Fruit fly (Drosophila melanogaster): ENCODE measurements around the gene CG11693.
A peak's percentile ranks its signal among the peaks of the same experiment; 100 is the strongest.

CG11693 gene

dm6 chr3R:8333768-8334470 is 23.3 kb upstream of the CG11693 start, which contains the start of gene Poxm (continued):
- TF ChIP-seq CG13424 (tag; optimal IDR thresholded peaks at IDR 0.05) (peak; percentile 94), Hsf (GFP tag; optimal IDR thresholded peaks at IDR 0.05) (peak; percentile 82), CG9932 (GFP tag; IDR thresholded peaks at IDR 0.05) (peak; percentile 71), CG4730 (GFP tag; IDR thresholded peaks at IDR 0.05) (peak; percentile 82), grn (GFP tag; optimal IDR thresholded peaks at IDR 0.05) (no peak), ac (GFP tag; optimal IDR thresholded peaks at IDR 0.05) (peak; percentile 75), gsb (GFP tag; IDR thresholded peaks at IDR 0.05) (peak; percentile 68; the same call in 1 of the 2 replicates), corto (GFP tag; optimal IDR thresholded peaks at IDR 0.05) (peak; percentile 0), klu (GFP tag; IDR thresholded peaks at IDR 0.05) (peak; percentile 84), onecut (GFP tag; IDR thresholded peaks at IDR 0.05) (peak; percentile 74), p53 (GFP tag; optimal IDR thresholded peaks at IDR 0.05) (no peak), pum (GFP tag; optimal IDR thresholded peaks at IDR 0.05) (peak; percentile 74), vvl (GFP tag; IDR thresholded peaks at IDR 0.05) (peak; percentile 89), CG12299 (tag; optimal IDR thresholded peaks at IDR 0.05) (peak; percentile 74), D (optimal IDR thresholded peaks at IDR 0.05) (no peak), D (GFP tag; optimal IDR thresholded peaks at IDR 0.05) (peak; percentile 96), NC2α (GFP tag; optimal IDR thresholded peaks at IDR 0.05) (no peak), jumu (GFP tag; optimal IDR thresholded peaks at IDR 0.05) (peak; percentile 71), ash1 (GFP tag; optimal IDR thresholded peaks at IDR 0.05) (no peak), CG2875 (GFP tag; optimal IDR thresholded peaks at IDR 0.05) (peak; percentile 85), Mad (GFP tag; optimal IDR thresholded peaks at IDR 0.05) (peak; percentile 80), CG4424 (GFP tag; optimal IDR thresholded peaks at IDR 0.05) (peak; percentile 95), CG4360 (GFP tag; IDR thresholded peaks at IDR 0.05) (peak; percentile 10), CG6689 (GFP tag; IDR thresholded peaks at IDR 0.05) (peak; percentile 94), gem (tag; optimal IDR thresholded peaks at IDR 0.05) (peak; percentile 97), zen2 (GFP tag; IDR thresholded peaks at IDR 0.05; ENCODE audit: partially characterized antibody) (no peak), disco-r (GFP tag; optimal IDR thresholded peaks at IDR 0.05) (peak; percentile 3), dm (GFP tag; optimal IDR thresholded peaks at IDR 0.05) (peak; percentile 57), NFAT (GFP tag; IDR thresholded peaks at IDR 0.05) (peak; percentile 65), repo (GFP tag; optimal IDR thresholded peaks at IDR 0.05) (no peak), zen (tag; optimal IDR thresholded peaks at IDR 0.05) (peak; percentile 91), Hr39 (optimal IDR thresholded peaks at IDR 0.05) (no peak), ap (GFP tag; IDR thresholded peaks at IDR 0.05) (peak; percentile 79), Atf6 (GFP tag; IDR thresholded peaks at IDR 0.05) (peak; percentile 79), Dp (GFP tag; optimal IDR thresholded peaks at IDR 0.05) (no peak), CG8359 (GFP tag; optimal IDR thresholded peaks at IDR 0.05; ENCODE audit: borderline replicate concordance) (peak; percentile 84), CG3726 (GFP tag; IDR thresholded peaks at IDR 0.05) (peak; percentile 75; the same call in 2 of the 3 replicates), HmgD (GFP tag; optimal IDR thresholded peaks at IDR 0.05) (peak; percentile 6), zfh1 (GFP tag; IDR thresholded peaks at IDR 0.05) (peak; percentile 67; the same call in 2 of the 3 replicates), schlank (tag; optimal IDR thresholded peaks at IDR 0.05) (no peak), sim (GFP tag; IDR thresholded peaks at IDR 0.05) (peak; percentile 58; the same call in 1 of the 2 replicates), CG17361 (GFP tag; IDR thresholded peaks at IDR 0.05) (peak; percentile 99), salm (tag; optimal IDR thresholded peaks at IDR 0.05) (peak; percentile 77), CG12391 (tag; optimal IDR thresholded peaks at IDR 0.05) (peak; percentile 92), CG4820 (GFP tag; optimal IDR thresholded peaks at IDR 0.05) (peak; percentile 94), sug (tag; optimal IDR thresholded peaks at IDR 0.05) (peak; percentile 87), Rfx (GFP tag; IDR thresholded peaks at IDR 0.05) (peak; percentile 86), slp2 (GFP tag; optimal IDR thresholded peaks at IDR 0.05) (peak; percentile 64), unc-4 (GFP tag; IDR thresholded peaks at IDR 0.05; ENCODE audit: partially characterized antibody) (no peak), Deaf1 (tag; optimal IDR thresholded peaks at IDR 0.05) (peak; percentile 56), fd3F (GFP tag; optimal IDR thresholded peaks at IDR 0.05) (peak; percentile 75)

All from whole organism, embryonic.